Worm (Caenorhabditis elegans): ENCODE data around the gene pygl-1.

DNA sequence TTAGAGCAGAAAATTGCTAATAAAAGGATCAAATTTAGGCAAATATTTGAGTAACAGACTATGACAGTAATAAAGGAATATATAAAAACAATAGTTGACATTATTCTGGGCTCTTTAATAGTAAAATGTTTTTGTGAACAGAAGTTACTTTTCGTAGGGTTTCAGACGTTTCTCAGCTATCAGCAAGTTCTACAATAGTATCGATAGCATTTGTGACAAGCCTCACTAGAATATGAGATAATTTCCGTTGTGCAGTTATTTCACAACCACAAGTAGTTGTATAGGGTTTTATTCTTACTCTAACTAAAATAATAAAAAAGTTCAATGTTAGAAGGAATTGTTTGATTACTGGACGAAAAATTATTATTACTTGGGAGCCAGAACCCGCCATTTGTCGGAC, 32.3 kb upstream of the pygl-1 start, which contains the start of gene srbc-68:
- TF ChIP-seq cog-1 (tag; optimal IDR thresholded peaks at IDR 0.05) = no peak
- no peak for TF ChIP-seq T22C8.4 (GFP tag; IDR thresholded peaks at IDR 0.05)
- TF ChIP-seq tab-1 (GFP tag; IDR thresholded peaks at IDR 0.05) = no peak
- no peak for TF ChIP-seq flt-1 (GFP tag; IDR thresholded peaks at IDR 0.05)
- no peak for TF ChIP-seq ztf-23 (GFP tag; IDR thresholded peaks at IDR 0.05)
- no peak for TF ChIP-seq ztf-29 (GFP tag; IDR thresholded peaks at IDR 0.05)

Measured in whole organism, midembryonic.